Worm (Caenorhabditis elegans) whole organism, young adult: ENCODE data around the gene cpt-5.

Experiments used
- B0336.3 ChIP-seq: fragments of 200-800 bp; sonication (Bioruptor generic); IDR thresholded peaks from 2 replicates; pipeline ENCODE4 v1.3.6; 2022; ENCODE audit warnings: missing genetic modification characterization, missing compliant biosample characterization
- C17E4.6 ChIP-seq: fragments of 200-800 bp; sonication (Bioruptor generic); IDR thresholded peaks from 2 replicates; pipeline ENCODE4 v1.3.6; 2022; ENCODE audit warnings: missing genetic modification reagents, missing genetic modification characterization, missing compliant biosample characterization
- F33H1.4 ChIP-seq: fragments of 200-800 bp; sonication (Bioruptor generic); IDR thresholded peaks from 2 replicates; pipeline ENCODE4 v1.3.6; 2022; ENCODE audit warnings: missing genetic modification reagents, missing genetic modification characterization, missing compliant biosample characterization
- F37B4.10 ChIP-seq: fragments of 200-800 bp; sonication (Bioruptor generic); IDR thresholded peaks from 2 replicates; pipeline ENCODE4 v1.3.6; 2022; ENCODE audit warnings: missing genetic modification characterization, missing compliant biosample characterization
- F39B2.1 ChIP-seq: fragments of 200-800 bp; sonication (Bioruptor generic); IDR thresholded peaks from 2 replicates; pipeline ENCODE4 v1.3.6; 2022; ENCODE audit warnings: missing genetic modification reagents, missing genetic modification characterization, missing compliant biosample characterization
- F52B5.7 ChIP-seq: sonication (generic microtip); optimal IDR thresholded peaks from 2 replicates; lab custom pipeline; 2016; ENCODE audit warnings: mild to moderate bottlenecking, missing genetic modification characterization, missing compliant biosample characterization
- K11D2.4 ChIP-seq: fragments of 200-800 bp; sonication (Bioruptor generic); IDR thresholded peaks from 2 replicates; pipeline ENCODE4 v1.3.6; 2022; ENCODE audit warnings: missing genetic modification reagents, missing genetic modification characterization, missing compliant biosample characterization
- T26A5.8 ChIP-seq: sonication (generic microtip); optimal IDR thresholded peaks from 2 replicates; lab custom pipeline; 2016; ENCODE audit warnings: missing genetic modification characterization, missing compliant biosample characterization
- Y56A3A.18 ChIP-seq: fragments of 200-800 bp; sonication (Bioruptor generic); IDR thresholded peaks from 2 replicates; pipeline ENCODE4 v1.3.6; 2022; ENCODE audit warnings: missing genetic modification reagents, missing genetic modification characterization, missing compliant biosample characterization
- akir-1 ChIP-seq: fragments of 200-800 bp; sonication (Bioruptor generic); optimal IDR thresholded peaks from 2 replicates; lab custom pipeline; 2018; ENCODE audit warnings: mild to moderate bottlenecking, missing genetic modification characterization, moderate library complexity, missing compliant biosample characterization
- aptf-2 ChIP-seq: fragments of 200-800 bp; sonication (Bioruptor generic); conservative IDR thresholded peaks from 2 replicates; pipeline ENCODE4 v1.3.6; 2022; ENCODE audit warnings: missing genetic modification reagents, missing genetic modification characterization, missing compliant biosample characterization
- atf-7 ChIP-seq: sonication (generic microtip); optimal IDR thresholded peaks from 2 replicates; lab custom pipeline; 2017; ENCODE audit warnings: mild to moderate bottlenecking, missing genetic modification characterization, missing compliant biosample characterization
- athp-1 ChIP-seq: sonication (generic microtip); optimal IDR thresholded peaks from 2 replicates; lab custom pipeline; 2017; ENCODE audit warnings: mild to moderate bottlenecking, missing genetic modification characterization, missing compliant biosample characterization
- attf-3 ChIP-seq: fragments of 200-800 bp; sonication (Bioruptor generic); conservative IDR thresholded peaks from 2 replicates; pipeline ENCODE4 v1.3.6; 2022; ENCODE audit warnings: missing genetic modification reagents, missing genetic modification characterization, missing compliant biosample characterization
- bed-1 ChIP-seq: fragments of 200-800 bp; sonication (Bioruptor generic); IDR thresholded peaks from 2 replicates; pipeline ENCODE4 v1.3.6; 2022; ENCODE audit warnings: missing genetic modification reagents, missing genetic modification characterization, missing compliant biosample characterization
- ceh-40 ChIP-seq: fragments of 200-800 bp; sonication (Bioruptor generic); IDR thresholded peaks from 2 replicates; pipeline ENCODE4 v1.3.6; 2022; ENCODE audit warnings: missing genetic modification characterization, missing compliant biosample characterization
- chd-7 ChIP-seq: sonication (generic microtip); optimal IDR thresholded peaks from 2 replicates; lab custom pipeline; 2016; ENCODE audit warnings: mild to moderate bottlenecking, missing genetic modification characterization, moderate library complexity, missing compliant biosample characterization
- die-1 ChIP-seq: sonication (generic microtip); optimal IDR thresholded peaks from 2 replicates; lab custom pipeline; 2016; ENCODE audit warnings: missing genotype, mild to moderate bottlenecking, missing genetic modification characterization, missing compliant biosample characterization
- egl-18 ChIP-seq: fragments of 200-800 bp; sonication (Bioruptor generic); IDR thresholded peaks from 2 replicates; pipeline ENCODE4 v1.3.6; 2022; ENCODE audit warnings: missing genetic modification reagents, missing genetic modification characterization, missing compliant biosample characterization
- hlh-12 ChIP-seq: sonication (generic microtip); optimal IDR thresholded peaks from 2 replicates; lab custom pipeline; 2016; ENCODE audit warnings: missing genetic modification characterization, missing compliant biosample characterization
- hmg-20 ChIP-seq: fragments of 200-800 bp; sonication (Bioruptor generic); IDR thresholded peaks from 2 replicates; pipeline ENCODE4 v1.3.6; 2022; ENCODE audit warnings: missing genetic modification reagents, missing genetic modification characterization, missing compliant biosample characterization
- hrde-1 ChIP-seq: sonication (generic microtip); optimal IDR thresholded peaks from 2 replicates; lab custom pipeline; 2016; ENCODE audit warnings: missing genetic modification characterization, mild to moderate bottlenecking, missing compliant biosample characterization, moderate library complexity, missing genotype, missing genetic modification reagents, borderline replicate concordance
- lag-1 ChIP-seq: fragments of 200-800 bp; sonication (Bioruptor generic); IDR thresholded peaks from 2 replicates; pipeline ENCODE4 v1.3.6; 2022; ENCODE audit warnings: missing genetic modification reagents, missing genetic modification characterization, missing compliant biosample characterization
- let-526 ChIP-seq: fragments of 200-800 bp; sonication (Bioruptor generic); IDR thresholded peaks from 2 replicates; pipeline ENCODE4 v1.3.6; 2022; ENCODE audit warnings: missing genetic modification reagents, missing genetic modification characterization, missing compliant biosample characterization
- let-607 ChIP-seq, 2 experiments: fragments of 200-800 bp in 1 of 2; sonication (Bioruptor generic) in 1 of 2; sonication (generic microtip) in 1 of 2; optimal IDR thresholded peaks; 2 replicates each; lab custom pipeline; 2016 to 2018; ENCODE audit warnings: mild to moderate bottlenecking in 2 of 2, missing compliant biosample characterization in 2 of 2, missing genetic modification characterization in 2 of 2, moderate library complexity in 2 of 2, missing genotype in 1 of 2
- lin-35 ChIP-seq, 3 experiments: fragments of 150-350 bp in 2 of 3; sonication (generic microtip) in 1 of 3; optimal IDR thresholded peaks; 2 replicates each; lab custom pipeline; 2014 to 2018; ENCODE audit warnings: missing biosample characterization in 3 of 3, missing genetic modification characterization in 3 of 3, missing genetic modification reagents in 3 of 3
- lsy-27 ChIP-seq: sonication (generic microtip); optimal IDR thresholded peaks from 2 replicates; lab custom pipeline; 2017; ENCODE audit warnings: missing genetic modification characterization, mild to moderate bottlenecking, missing compliant biosample characterization, antibody characterized with exemption, missing genotype, borderline replicate concordance; ENCODE audit not compliant: insufficient read depth
- madf-6 ChIP-seq: fragments of 200-800 bp; sonication (Bioruptor generic); IDR thresholded peaks from 2 replicates; pipeline ENCODE4 v1.3.6; 2022; ENCODE audit warnings: missing genetic modification reagents, missing genetic modification characterization, missing compliant biosample characterization
- nfyb-1 ChIP-seq: fragments of 200-800 bp; sonication (Bioruptor generic); IDR thresholded peaks from 2 replicates; pipeline ENCODE4 v1.3.6; 2022; ENCODE audit warnings: missing genetic modification reagents, missing genetic modification characterization, missing compliant biosample characterization
- nhr-120 ChIP-seq: fragments of 200-800 bp; sonication (Bioruptor generic); IDR thresholded peaks from 2 replicates; pipeline ENCODE4 v1.3.6; 2022; ENCODE audit warnings: missing genetic modification characterization, missing compliant biosample characterization
- nhr-27 ChIP-seq: fragments of 200-800 bp; sonication (Bioruptor generic); optimal IDR thresholded peaks from 2 replicates; lab custom pipeline; 2018; ENCODE audit warnings: mild to moderate bottlenecking, missing genetic modification characterization, moderate library complexity, missing compliant biosample characterization
- nhr-80 ChIP-seq: sonication (generic microtip); optimal IDR thresholded peaks from 2 replicates; lab custom pipeline; 2016; ENCODE audit warnings: missing genetic modification characterization, missing compliant biosample characterization
- pha-4 ChIP-seq: fragments of 150-350 bp; sonication (generic microtip); optimal IDR thresholded peaks from 2 replicates; lab custom pipeline; 2014; ENCODE audit warnings: missing biosample characterization, missing genetic modification reagents, missing genetic modification characterization
- rcor-1 ChIP-seq: fragments of 200-800 bp; sonication (Bioruptor generic); IDR thresholded peaks from 2 replicates; pipeline ENCODE4 v1.3.6; 2022; ENCODE audit warnings: missing genetic modification reagents, missing genetic modification characterization, missing compliant biosample characterization
- sdz-38 ChIP-seq: sonication (generic microtip); optimal IDR thresholded peaks from 2 replicates; lab custom pipeline; 2016; ENCODE audit warnings: missing genotype, missing genetic modification characterization, missing compliant biosample characterization
- sea-2 ChIP-seq: fragments of 200-800 bp; sonication (Bioruptor generic); IDR thresholded peaks from 2 replicates; pipeline ENCODE4 v1.3.6; 2022; ENCODE audit warnings: missing genetic modification characterization, missing compliant biosample characterization
- snpc-1.3 ChIP-seq: sonication (generic microtip); optimal IDR thresholded peaks from 2 replicates; lab custom pipeline; 2017; ENCODE audit warnings: missing genetic modification characterization, mild to moderate bottlenecking, missing compliant biosample characterization, antibody characterized with exemption, moderate library complexity, missing genotype, missing genetic modification reagents; ENCODE audit not compliant: insufficient read depth
- sptf-2 ChIP-seq: fragments of 200-800 bp; sonication (Bioruptor generic); optimal IDR thresholded peaks from 2 replicates; lab custom pipeline; 2018; ENCODE audit warnings: mild to moderate bottlenecking, missing genetic modification characterization, missing compliant biosample characterization
- tbp1 ChIP-seq: fragments of 200-800 bp; sonication (Bioruptor generic); optimal IDR thresholded peaks from 2 replicates; lab custom pipeline; 2018; ENCODE audit warnings: mild to moderate bottlenecking, missing genetic modification characterization, missing compliant biosample characterization
- unc-130 ChIP-seq: sonication (generic microtip); optimal IDR thresholded peaks from 2 replicates; lab custom pipeline; 2016; ENCODE audit warnings: missing genetic modification reagents, missing genetic modification characterization, missing compliant biosample characterization
- ztf-26 ChIP-seq: sonication (generic microtip); optimal IDR thresholded peaks from 2 replicates; lab custom pipeline; 2017; ENCODE audit warnings: missing genetic modification characterization, missing compliant biosample characterization

Gene cpt-5

DNA sequence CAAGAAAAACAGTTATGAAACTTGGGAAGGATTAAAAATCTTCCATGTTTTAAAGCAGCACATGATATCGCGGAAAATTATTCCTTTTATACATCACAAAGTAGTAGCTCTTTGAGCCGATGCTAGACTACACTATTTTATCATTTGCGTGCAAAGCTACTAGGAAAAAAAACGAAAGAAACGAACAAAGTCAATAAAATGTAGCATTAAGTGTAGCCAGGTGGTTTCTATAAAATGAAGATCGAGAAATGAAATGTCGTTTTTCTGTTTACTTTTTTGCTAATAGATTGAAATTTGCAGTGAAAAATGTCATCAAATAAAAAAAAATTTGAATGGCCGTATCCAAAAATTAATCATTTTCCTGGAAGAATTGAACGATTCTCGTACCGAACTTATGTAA is at the start of gene cpt-5:
cpt-5 (plus strand) TSS at position 301 of the 400 bp plus-strand sequence.
- TF ChIP-seq sptf-2 (GFP tag; lab: Kevin White, UChicago) (no peak), pha-4 (tag; lab: Kevin White, UChicago) (no peak), hrde-1 (no peak), B0336.3 (GFP tag; lab: Robert Waterston, UW) (no peak), hmg-20 (no peak), F33H1.4 (GFP tag; lab: Robert Waterston, UW) (no peak), sdz-38 (tag; lab: Kevin White, UChicago) (no peak), akir-1 (GFP tag; lab: Kevin White, UChicago) (no peak), T26A5.8 (tag; lab: Kevin White, UChicago) (no peak), nhr-80 (tag; lab: Kevin White, UChicago) (no peak), Y56A3A.18 (GFP tag; lab: Robert Waterston, UW) (no peak), ceh-40 (no peak), rcor-1 (GFP tag; lab: Robert Waterston, UW) (no peak), let-607 (tag; optimal IDR thresholded peaks at IDR 0.05; lab: Kevin White, UChicago) (no peak), egl-18 (GFP tag; lab: Robert Waterston, UW) (no peak), lag-1 (GFP tag; lab: Robert Waterston, UW) (no peak)

DNA sequence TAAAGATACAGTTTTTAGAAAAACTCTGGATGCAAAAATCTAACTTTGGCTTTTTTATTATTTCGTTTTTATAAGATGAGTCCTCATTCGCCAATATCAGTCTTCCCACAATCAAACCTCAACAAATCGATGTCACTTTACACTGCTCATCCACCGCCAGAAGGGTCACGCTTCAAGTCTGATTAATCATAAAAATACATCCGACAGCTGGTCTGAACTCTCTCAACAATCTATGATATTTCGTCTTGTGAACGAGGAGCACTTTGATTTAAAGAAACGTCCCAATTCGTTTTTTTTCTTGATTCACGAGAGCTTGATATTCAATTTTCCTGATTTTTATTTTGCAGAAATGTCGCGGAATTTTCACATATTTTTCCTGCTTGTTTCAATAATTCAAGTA is 45.1 kb upstream of the cpt-5 start, which contains the start of gene nrf-5:
nrf-5 (plus strand) TSS at position 348 of the 400 bp plus-strand sequence.
- TF ChIP-seq nhr-27 (tag; lab: Kevin White, UChicago), result no peak
- no peak for TF ChIP-seq B0336.3 (GFP tag; lab: Robert Waterston, UW)
- no peak for TF ChIP-seq madf-6 (GFP tag; lab: Robert Waterston, UW)

DNA sequence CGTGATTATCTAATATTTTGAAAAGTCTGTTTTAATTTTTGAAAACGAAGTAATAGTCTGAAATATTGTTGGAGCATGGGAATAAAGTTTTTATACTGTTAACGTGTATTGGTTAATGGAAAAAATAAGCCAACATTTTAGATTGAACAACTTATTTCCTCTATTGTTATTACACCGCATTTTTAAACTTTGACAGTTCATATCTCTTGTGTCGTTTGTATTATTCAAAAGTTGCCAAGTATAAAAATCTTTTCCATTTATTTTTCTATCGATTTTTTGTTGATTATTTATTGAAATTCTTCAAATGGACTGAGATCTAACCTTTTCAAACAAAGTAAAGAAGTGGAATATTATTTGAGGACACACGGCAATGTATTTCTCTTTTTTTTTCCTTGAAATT is 42.2 kb upstream of the cpt-5 start, which contains the start of gene str-165:
str-165 (plus strand) TSS at position 301 of the 400 bp plus-strand sequence.
- TF ChIP-seq lin-35 (GFP tag; optimal IDR thresholded peaks at IDR 0.05; lab: Kevin White, UChicago) (no peak), pha-4 (tag; lab: Kevin White, UChicago) (no peak), ztf-26 (tag; lab: Kevin White, UChicago) (no peak), K11D2.4 (no peak), atf-7 (no peak), athp-1 (tag; lab: Kevin White, UChicago) (no peak), bed-1 (no peak), hlh-12 (tag; lab: Kevin White, UChicago) (no peak), sea-2 (GFP tag; lab: Robert Waterston, UW) (no peak), die-1 (no peak), C17E4.6 (GFP tag; lab: Robert Waterston, UW) (no peak), F33H1.4 (GFP tag; lab: Robert Waterston, UW) (no peak), F39B2.1 (GFP tag; lab: Robert Waterston, UW) (no peak)

DNA sequence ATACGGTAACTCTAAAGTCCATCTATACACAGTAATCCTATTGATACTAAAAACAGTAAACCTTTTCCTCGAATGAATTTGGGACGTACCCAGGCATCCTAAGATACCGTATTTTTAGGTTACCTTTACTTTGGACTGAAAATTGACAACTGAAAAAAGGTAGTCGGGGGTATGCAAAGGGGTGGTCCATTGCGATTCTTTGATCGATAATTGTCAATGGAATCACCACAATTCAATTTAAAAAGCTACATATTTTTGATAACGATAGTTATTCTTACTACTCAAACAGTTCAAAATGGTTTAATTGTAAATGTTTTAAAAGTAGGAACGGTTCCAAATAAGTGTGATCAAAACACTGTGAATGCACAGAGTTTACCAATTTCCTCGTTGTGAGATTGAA is 39.0 kb upstream of the cpt-5 start, which contains the start of gene srx-129:
srx-129 (plus strand) TSS at position 301 of the 400 bp plus-strand sequence.
- TF ChIP-seq Y56A3A.18 (GFP tag; lab: Robert Waterston, UW) (no peak), F52B5.7 (tag; lab: Kevin White, UChicago) (no peak)

DNA sequence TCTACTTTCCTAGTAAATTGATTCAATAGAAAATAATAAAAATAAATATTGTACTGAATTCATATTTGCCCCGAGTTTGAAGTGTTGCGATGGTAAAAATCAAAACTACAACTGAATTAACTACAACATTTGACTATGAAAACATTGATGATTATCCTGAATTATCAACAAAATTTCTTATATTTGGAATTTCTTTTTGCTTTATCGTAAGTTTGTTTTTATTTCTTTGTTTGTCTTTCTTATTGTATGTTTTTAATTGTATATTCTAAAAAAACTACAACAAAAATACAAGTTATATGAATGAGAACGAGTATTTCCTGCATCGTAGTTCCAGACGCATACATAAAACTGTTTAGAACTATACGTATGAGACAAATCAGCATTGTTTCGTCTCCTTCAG is 35.8 kb upstream of the cpt-5 start, which contains the start of gene srx-128:
srx-128 (plus strand) TSS at position 301 of the 400 bp plus-strand sequence.
- TF ChIP-seq attf-3 (GFP tag; lab: Robert Waterston, UW) (no peak), lsy-27 (tag; lab: Kevin White, UChicago) (no peak), tbp1 (GFP tag; lab: Kevin White, UChicago) (no peak), let-526 (GFP tag; lab: Robert Waterston, UW) (no peak), die-1 (no peak), snpc-1.3 (tag; lab: Kevin White, UChicago) (no peak), aptf-2 (GFP tag; lab: Robert Waterston, UW) (no peak), chd-7 (tag; lab: Kevin White, UChicago) (no peak), F33H1.4 (GFP tag; lab: Robert Waterston, UW) (no peak), pha-4 (tag; lab: Kevin White, UChicago) (no peak), nfyb-1 (GFP tag; lab: Robert Waterston, UW) (no peak), sdz-38 (tag; lab: Kevin White, UChicago) (no peak), nhr-120 (GFP tag; lab: Robert Waterston, UW) (no peak), unc-130 (no peak), F37B4.10 (GFP tag; lab: Robert Waterston, UW) (no peak)
